Worm (Caenorhabditis elegans) whole organism, L1 larva: ENCODE measurements around the gene madf-3.

Experiments
- fos-1 ChIP-seq: fragments of 150-350 bp; optimal IDR thresholded peaks from 2 replicates; lab custom pipeline; 2014; ENCODE audit warnings: missing biosample characterization, missing genetic modification characterization
- nhr-11 ChIP-seq: fragments of 150-350 bp; optimal IDR thresholded peaks from 2 replicates; lab custom pipeline; 2014; ENCODE audit warnings: missing biosample characterization, missing genetic modification characterization
- nhr-76 ChIP-seq: sonication (generic microtip); optimal IDR thresholded peaks from 2 replicates; lab custom pipeline; 2017; ENCODE audit warnings: missing biosample characterization, missing genetic modification characterization
- skn-1 ChIP-seq: fragments of 150-350 bp; optimal IDR thresholded peaks from 2 replicates; lab custom pipeline; 2014; ENCODE audit warnings: missing biosample characterization, missing genetic modification characterization

ce11 chrII:4316011-4316410, 18.5 kb upstream of the madf-3 start, which contains the start of gene srw-40:
- no peak for TF ChIP-seq skn-1
- TF ChIP-seq nhr-11 (tag; lab: Kevin White, UChicago): no peak
- TF ChIP-seq nhr-76 (tag; lab: Kevin White, UChicago): no peak
- TF ChIP-seq fos-1 (tag; lab: Kevin White, UChicago): no peak
